Fruit fly (Drosophila melanogaster) whole organism, adult: Measurements from ENCODE around the gene Lim1.

ENCODE experiments used
- CG33017 ChIP-seq: fragments of 200-800 bp; sonication (Bioruptor generic); optimal IDR thresholded peaks from 2 replicates; lab custom pipeline; 2018; ENCODE audit warnings: missing biosample characterization, mild to moderate bottlenecking, missing genetic modification characterization, moderate library complexity
- kay ChIP-seq: fragments of 200-800 bp; sonication (Bioruptor generic); peaks from one replicate; lab custom pipeline; 2016; ENCODE audit warnings: missing biosample characterization, missing genetic modification characterization, borderline replicate concordance
- tj ChIP-seq: fragments of 200-800 bp; sonication (Bioruptor generic); optimal IDR thresholded peaks from 3 replicates; lab custom pipeline; 2017; ENCODE audit warnings: missing biosample characterization, mild to moderate bottlenecking, missing genetic modification characterization, moderate library complexity

dm6 chrX:8792927-8793326, 12.7 kb downstream of the Lim1 start:
- TF ChIP-seq tj (GFP tag; lab: Kevin White, UChicago) (no peak), CG33017 (tag; lab: Kevin White, UChicago) (no peak), kay (no peak)
